Fruit fly (Drosophila melanogaster) whole organism: Measurements from ENCODE around the gene btl.

Experiments
- CG8478 ChIP-seq: fragments of >200 bp; optimal IDR thresholded peaks from 2 replicates; lab custom pipeline; 2018; ENCODE audit warnings: inconsistent platforms
- Dll ChIP-seq: fragments of >200 bp; optimal IDR thresholded peaks from 2 replicates; lab custom pipeline; 2017
- EcR ChIP-seq, 2 experiments: fragments of >200 bp; optimal IDR thresholded peaks; 2 replicates each; lab custom pipeline; 2017; ENCODE audit warnings: missing biosample characterization in 2 of 2, missing genetic modification characterization in 2 of 2, missing genetic modification reagents in 2 of 2
- pan ChIP-seq: fragments of >200 bp; optimal IDR thresholded peaks from 2 replicates; lab custom pipeline; 2017
- psq ChIP-seq: fragments of >200 bp; optimal IDR thresholded peaks from 2 replicates; lab custom pipeline; 2017
- usp ChIP-seq: fragments of >200 bp; optimal IDR thresholded peaks from 2 replicates; lab custom pipeline; 2017; ENCODE audit warnings: missing biosample characterization, missing genetic modification characterization, mixed read lengths

btl gene

dm6 chr3L:14075472-14075871 lies at the start of gene btl:
Gene btl, plus strand, starts transcription at chr3L:14075772.
- no peak for TF ChIP-seq usp (GFP tag; lab: Kevin White, UChicago)
- TF ChIP-seq CG8478, result no peak
- no peak for TF ChIP-seq Dll (lab: Kevin White, UChicago)
- TF ChIP-seq pan (lab: Kevin White, UChicago), result no peak
- TF ChIP-seq psq (lab: Kevin White, UChicago), result no peak
- TF ChIP-seq EcR (GFP tag; optimal IDR thresholded peaks at IDR 0.05; lab: Kevin White, UChicago), result no peak

- TF ChIP-seq Dll (lab: Kevin White, UChicago) (no peak), usp (GFP tag; lab: Kevin White, UChicago) (no peak), EcR (GFP tag; optimal IDR thresholded peaks at IDR 0.05; lab: Kevin White, UChicago) (no peak), pan (lab: Kevin White, UChicago) (no peak), psq (lab: Kevin White, UChicago) (no peak), CG8478 (no peak)
Measured at dm6 chr3L:14027549-14027948, 48.0 kb upstream of the btl start.

dm6 chr3L:14028485-14029384 lies 46.8 kb upstream of the btl start, which contains the start of gene Ptip:
Gene Ptip, minus strand, starts transcription at chr3L:14029121.
- TF ChIP-seq Dll (lab: Kevin White, UChicago) (peak; percentile 28), usp (GFP tag; lab: Kevin White, UChicago) (no peak), EcR (GFP tag; optimal IDR thresholded peaks at IDR 0.05; lab: Kevin White, UChicago) (no peak), pan (lab: Kevin White, UChicago) (no peak)

- TF ChIP-seq pan (lab: Kevin White, UChicago) (no peak), psq (lab: Kevin White, UChicago) (no peak), EcR (GFP tag; optimal IDR thresholded peaks at IDR 0.05; lab: Kevin White, UChicago) (no peak), usp (GFP tag; lab: Kevin White, UChicago) (no peak), CG8478 (no peak), Dll (lab: Kevin White, UChicago) (no peak)
Measured at dm6 chr3L:14031171-14032126, 44.1 kb upstream of the btl start, which contains the start of the genes CG6650 and endos. Gene CG6650, plus strand, starts transcription at chr3L:14031450. Gene endos, minus strand, starts transcription at chr3L:14031706.

dm6 chr3L:14034476-14034875 lies 41.1 kb upstream of the btl start, which contains the start of gene CG6661:
Gene CG6661, plus strand, starts transcription at chr3L:14034776.
- TF ChIP-seq CG8478 (no peak), pan (lab: Kevin White, UChicago) (no peak), EcR (GFP tag; optimal IDR thresholded peaks at IDR 0.05; lab: Kevin White, UChicago) (no peak), psq (lab: Kevin White, UChicago) (no peak), Dll (lab: Kevin White, UChicago) (no peak), usp (GFP tag; lab: Kevin White, UChicago) (no peak)

- no peak for TF ChIP-seq pan (lab: Kevin White, UChicago)
- no peak for TF ChIP-seq usp (GFP tag; lab: Kevin White, UChicago)
- no peak for TF ChIP-seq Dll (lab: Kevin White, UChicago)
- TF ChIP-seq CG8478, result no peak
- no peak for TF ChIP-seq psq (lab: Kevin White, UChicago)
- no peak for TF ChIP-seq EcR (GFP tag; optimal IDR thresholded peaks at IDR 0.05; lab: Kevin White, UChicago)
Measured at dm6 chr3L:14036867-14037313, 38.7 kb upstream of the btl start, which contains the start of gene Hsp110. Gene Hsp110, plus strand, starts transcription at chr3L:14037019.

- peak; percentile 71 for TF ChIP-seq Dll (lab: Kevin White, UChicago)
- no peak for TF ChIP-seq pan (lab: Kevin White, UChicago)
Measured at dm6 chr3L:14037655-14038644, 37.6 kb upstream of the btl start.

- TF ChIP-seq CG8478, result no peak
- TF ChIP-seq pan (lab: Kevin White, UChicago), result no peak
- no peak for TF ChIP-seq usp (GFP tag; lab: Kevin White, UChicago)
- no peak for TF ChIP-seq psq (lab: Kevin White, UChicago)
- no peak for TF ChIP-seq Dll (lab: Kevin White, UChicago)
- no peak for TF ChIP-seq EcR (GFP tag; optimal IDR thresholded peaks at IDR 0.05; lab: Kevin White, UChicago)
Measured at dm6 chr3L:14049620-14050253, 25.8 kb upstream of the btl start, which contains the start of gene Neurl4. Gene Neurl4, minus strand, starts transcription at chr3L:14049892.

dm6 chr3L:14050944-14051548 lies 24.5 kb upstream of the btl start, which contains the start of gene CG6833:
Gene CG6833, plus strand, starts transcription at chr3L:14051206.
- TF ChIP-seq EcR (GFP tag; optimal IDR thresholded peaks at IDR 0.05; lab: Kevin White, UChicago) (no peak), Dll (lab: Kevin White, UChicago) (no peak), pan (lab: Kevin White, UChicago) (no peak), usp (GFP tag; lab: Kevin White, UChicago) (no peak), psq (lab: Kevin White, UChicago) (no peak), CG8478 (no peak)
